Fruit fly (Drosophila melanogaster): Measurements from ENCODE around the gene brk.

brk gene

DNA sequence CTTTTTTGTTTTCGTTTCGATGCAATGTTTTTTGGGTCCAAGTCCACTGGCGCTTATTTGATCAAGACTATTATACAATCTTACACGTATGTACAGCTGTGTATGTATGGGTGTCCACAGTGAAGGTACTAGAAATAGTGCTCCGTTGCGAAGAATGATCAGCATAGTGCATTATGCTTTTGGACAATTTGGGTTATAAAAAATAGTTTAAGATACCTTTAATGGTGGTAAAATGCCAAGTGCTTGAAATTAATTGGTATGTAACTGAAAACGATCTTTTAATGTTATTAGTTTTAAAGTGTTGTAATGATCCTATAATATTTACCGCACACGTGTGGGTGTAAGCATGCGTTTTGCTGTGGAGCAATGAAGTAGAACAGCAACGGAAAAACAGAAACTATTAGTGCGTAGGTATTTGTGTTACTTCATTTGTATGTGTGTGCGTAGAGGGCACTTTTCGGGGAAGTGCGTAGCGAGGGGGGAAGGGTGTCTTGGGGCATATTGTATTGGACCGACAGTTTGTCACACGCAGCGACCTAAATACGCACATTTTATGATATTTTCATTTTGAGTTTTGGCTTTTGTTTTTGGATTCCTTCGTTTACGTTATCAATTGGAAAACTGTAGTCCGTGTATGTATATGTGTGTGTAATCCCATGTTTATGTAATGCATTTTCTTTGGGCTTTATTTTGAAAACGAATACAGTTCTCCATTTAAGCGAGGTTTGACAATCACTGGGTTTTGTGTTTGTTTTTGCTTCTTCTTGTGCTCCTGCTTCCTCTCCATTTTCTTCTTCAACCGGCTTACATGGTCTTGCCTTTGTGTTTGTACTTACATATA, 28.6 kb downstream of the brk start (continued):
- TF ChIP-seq lov (optimal IDR thresholded peaks at IDR 0.05) = no peak
- peak; percentile 75; the same call in 2 of the 3 replicates for TF ChIP-seq lov (GFP tag; IDR thresholded peaks at IDR 0.05)
- peak; percentile 58 for TF ChIP-seq CTCF (GFP tag; optimal IDR thresholded peaks at IDR 0.05)
- peak; percentile 64 for TF ChIP-seq CG15514 (GFP tag; optimal IDR thresholded peaks at IDR 0.05)
- TF ChIP-seq CG8944 (GFP tag; optimal IDR thresholded peaks at IDR 0.05) = peak; percentile 89

DNA sequence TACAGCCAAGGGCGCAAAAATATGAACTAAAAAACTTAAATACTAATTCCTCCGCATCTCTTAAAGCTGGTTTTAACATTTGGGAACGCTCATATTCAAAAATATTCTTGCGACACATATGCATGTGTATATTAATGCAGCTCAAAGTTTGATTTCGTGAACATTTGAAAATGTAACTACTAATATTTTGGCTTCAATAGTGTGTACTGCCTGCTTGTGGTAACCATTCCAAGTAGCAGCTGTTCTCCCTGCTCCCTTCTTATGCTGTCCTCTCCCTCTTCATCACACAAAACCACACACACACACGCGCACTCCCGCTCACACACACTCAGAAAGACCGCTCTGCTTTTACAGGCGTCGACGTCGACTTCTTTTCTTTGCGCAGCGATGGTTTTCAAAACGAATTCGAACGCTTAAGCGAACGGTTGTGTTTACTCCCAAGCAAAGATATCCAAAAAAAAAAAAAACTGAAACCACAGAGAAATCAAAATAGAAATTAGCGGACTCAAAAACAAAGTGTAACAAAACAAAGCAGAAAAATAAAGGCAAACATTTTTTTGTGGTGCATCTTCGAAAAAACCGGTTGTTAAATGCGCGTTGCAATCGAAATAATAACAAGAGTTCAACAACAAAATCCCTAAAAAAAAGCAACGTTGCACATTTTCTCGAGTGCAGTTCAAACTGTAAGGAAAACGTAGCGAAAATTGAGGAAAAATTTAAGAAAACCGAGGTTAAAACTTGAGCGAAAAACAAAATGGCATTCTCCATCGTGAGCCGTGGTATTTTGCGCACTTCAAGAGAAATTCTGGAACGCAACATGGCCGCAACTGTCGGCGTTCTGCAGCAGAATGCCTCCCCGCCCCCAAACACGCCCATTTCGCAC, 29.5 kb downstream of the brk start, which contains the start of gene CBP:
Gene CBP, plus strand, starts transcription at position 391 of the 883 bp plus-strand sequence.
- peak; percentile 98 for TF ChIP-seq CG15269 (tag; optimal IDR thresholded peaks at IDR 0.05)
- peak; percentile 95 for TF ChIP-seq CG32767 (GFP tag; IDR thresholded peaks at IDR 0.05)
- TF ChIP-seq bowl (GFP tag; IDR thresholded peaks at IDR 0.05) = peak; percentile 90
- TF ChIP-seq vfl (GFP tag; optimal IDR thresholded peaks at IDR 0.05) = peak; percentile 91
- TF ChIP-seq ase (GFP tag; IDR thresholded peaks at IDR 0.05) = peak; percentile 92
- TF ChIP-seq CG43689 (GFP tag; IDR thresholded peaks at IDR 0.05) = peak; percentile 92
- TF ChIP-seq CG7745 (tag; optimal IDR thresholded peaks at IDR 0.05) = peak; percentile 79
- TF ChIP-seq sc (optimal IDR thresholded peaks at IDR 0.05) = no peak
- peak; percentile 99 for TF ChIP-seq sc (GFP tag; optimal IDR thresholded peaks at IDR 0.05)
- peak; percentile 98 for TF ChIP-seq CG12769 (tag; optimal IDR thresholded peaks at IDR 0.05)
- TF ChIP-seq CG17829 (tag; optimal IDR thresholded peaks at IDR 0.05) = peak; percentile 99
- peak; percentile 93 for TF ChIP-seq danr (GFP tag; IDR thresholded peaks at IDR 0.05)
- TF ChIP-seq repo (GFP tag; optimal IDR thresholded peaks at IDR 0.05) = peak; percentile 96
- TF ChIP-seq CG9876 (GFP tag; optimal IDR thresholded peaks at IDR 0.05) = peak; percentile 90
- peak; percentile 93 for TF ChIP-seq CG14014 (GFP tag; IDR thresholded peaks at IDR 0.05)
- peak; percentile 98 for TF ChIP-seq ara (GFP tag; IDR thresholded peaks at IDR 0.05)
- TF ChIP-seq pb (GFP tag; optimal IDR thresholded peaks at IDR 0.05) = peak; percentile 91
- TF ChIP-seq hbn (GFP tag; IDR thresholded peaks at IDR 0.05; ENCODE audit: partially characterized antibody) = no peak
- TF ChIP-seq ac (GFP tag; optimal IDR thresholded peaks at IDR 0.05) = peak; percentile 99
- peak; percentile 98 for TF ChIP-seq CG6813 (GFP tag; optimal IDR thresholded peaks at IDR 0.05)
- peak; percentile 79 for TF ChIP-seq Elba2 (GFP tag; optimal IDR thresholded peaks at IDR 0.05)
- peak; percentile 97 for TF ChIP-seq ind (GFP tag; optimal IDR thresholded peaks at IDR 0.05)
- TF ChIP-seq pum (GFP tag; optimal IDR thresholded peaks at IDR 0.05) = peak; percentile 98
- TF ChIP-seq Tbp (GFP tag; optimal IDR thresholded peaks at IDR 0.05) = no peak
- peak; percentile 85 for TF ChIP-seq klu (GFP tag; IDR thresholded peaks at IDR 0.05)
- TF ChIP-seq Max (GFP tag; optimal IDR thresholded peaks at IDR 0.05) = peak; percentile 95
- peak; percentile 93 for TF ChIP-seq CG14667 (GFP tag; IDR thresholded peaks at IDR 0.05)
- peak; percentile 98 for TF ChIP-seq CoRest (tag; optimal IDR thresholded peaks at IDR 0.05)
- TF ChIP-seq CG2875 (GFP tag; optimal IDR thresholded peaks at IDR 0.05) = peak; percentile 98
- TF ChIP-seq cwo (GFP tag; optimal IDR thresholded peaks at IDR 0.05) = peak; percentile 94
- TF ChIP-seq CG7271 (tag; optimal IDR thresholded peaks at IDR 0.05) = peak; percentile 92
- TF ChIP-seq Lim3 (GFP tag; IDR thresholded peaks at IDR 0.05) = peak; percentile 89
- TF ChIP-seq MESR4 (GFP tag; optimal IDR thresholded peaks at IDR 0.05) = peak; percentile 81
- TF ChIP-seq CG15696 (tag; optimal IDR thresholded peaks at IDR 0.05) = peak; percentile 97
- TF ChIP-seq CG6683 (GFP tag; optimal IDR thresholded peaks at IDR 0.05) = peak; percentile 92
- TF ChIP-seq salm (tag; optimal IDR thresholded peaks at IDR 0.05) = peak; percentile 98
- peak; percentile 93 for TF ChIP-seq p53 (GFP tag; optimal IDR thresholded peaks at IDR 0.05)
- peak; percentile 73; the same call in 1 of the 2 replicates for TF ChIP-seq CG16779 (GFP tag; IDR thresholded peaks at IDR 0.05)
- TF ChIP-seq CG4820 (GFP tag; optimal IDR thresholded peaks at IDR 0.05) = peak; percentile 97
- TF ChIP-seq sr (GFP tag; IDR thresholded peaks at IDR 0.05) = peak; percentile 91; the same call in 2 of the 3 replicates
- peak; percentile 89 for TF ChIP-seq Myb (GFP tag; optimal IDR thresholded peaks at IDR 0.05)
- TF ChIP-seq CG4282 (GFP tag; optimal IDR thresholded peaks at IDR 0.05) = peak; percentile 83
